In the genomic region with DNA sequence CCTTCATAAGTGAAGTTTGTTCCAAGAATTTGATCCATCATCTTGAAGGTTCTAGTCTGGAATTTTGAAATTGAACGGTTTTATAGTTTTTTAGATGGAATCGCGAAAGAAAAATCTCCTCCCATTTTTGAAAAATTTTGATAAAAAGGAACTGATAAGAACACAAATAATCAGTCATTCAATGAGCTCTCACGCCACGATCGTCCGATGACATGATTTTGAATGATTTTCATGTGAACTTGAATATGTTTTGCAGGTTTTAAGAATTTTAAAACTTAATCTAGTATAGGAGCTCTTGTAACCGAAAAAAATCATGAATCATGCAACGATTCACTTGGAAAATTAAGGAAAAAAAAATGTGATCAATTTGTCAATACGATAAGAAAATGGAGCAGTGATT, we compare ENCODE assay signal across 1 worm cellular context.
TF ChIP-seq lines count a peak whose summit lies in the region.

A gene (minus strand): TSS at position 56 of the 400 bp plus-strand sequence.

TF ChIP-seq in whole organism, L4 larva, 104 proteins besides CTCF, POLR2A, EP300 and RAD21 (continued from another document):
- TF ChIP-seq daf-19 (GFP tag; conservative IDR thresholded peaks at IDR 0.05; lab: Robert Waterston, UW) (no peak), mep-1 (tag; optimal IDR thresholded peaks at IDR 0.05; lab: Kevin White, UChicago) (no peak)
TF ChIP-seq in whole organism, L4 larva: peak in this region for 8.
